Fruit fly (Drosophila melanogaster) whole organism, embryonic: Measurements from ENCODE around the gene CG7565.

ENCODE experiments used
- Ada2b ChIP-seq: fragments of 200-800 bp; sonication (Bioruptor generic); IDR thresholded peaks from 2 replicates; pipeline ENCODE4 v1.3.6; 2022; ENCODE audit warnings: missing biosample characterization, missing genetic modification characterization
- BEAF-32 ChIP-seq: fragments of 200-800 bp; sonication (Bioruptor generic); optimal IDR thresholded peaks from 3 replicates; lab custom pipeline; 2017; ENCODE audit warnings: missing biosample characterization, missing genetic modification characterization, mild to moderate bottlenecking, moderate library complexity, missing genetic modification reagents
- CG10267 ChIP-seq: fragments of 200-800 bp; sonication (Bioruptor generic); optimal IDR thresholded peaks from 2 replicates; lab custom pipeline; 2018; ENCODE audit warnings: missing biosample characterization, mild to moderate bottlenecking, missing genetic modification characterization, moderate library complexity
- CG12071 ChIP-seq: fragments of 200-800 bp; sonication (Bioruptor generic); optimal IDR thresholded peaks from 3 replicates; lab custom pipeline; 2018; ENCODE audit warnings: missing biosample characterization, mild to moderate bottlenecking, missing genetic modification characterization
- CG12104 ChIP-seq: fragments of 200-800 bp; sonication (Bioruptor generic); optimal IDR thresholded peaks from 3 replicates; lab custom pipeline; 2016; ENCODE audit warnings: missing biosample characterization, missing genetic modification characterization
- CG13296 ChIP-seq: fragments of 200-800 bp; sonication (Bioruptor generic); optimal IDR thresholded peaks from 3 replicates; lab custom pipeline; 2018; ENCODE audit warnings: missing biosample characterization, mild to moderate bottlenecking, missing genetic modification characterization
- CG14441 ChIP-seq: fragments of 200-800 bp; sonication (Bioruptor generic); IDR thresholded peaks from 2 replicates; pipeline ENCODE4 v1.3.6; 2022; ENCODE audit warnings: missing biosample characterization, missing genetic modification characterization
- CG14860 ChIP-seq: fragments of 200-800 bp; sonication (Bioruptor generic); IDR thresholded peaks from 3 replicates; pipeline ENCODE4 v1.3.6; 2022; ENCODE audit warnings: missing biosample characterization, missing genetic modification characterization; ENCODE audit not compliant: partially characterized antibody
- CG17361 ChIP-seq: fragments of 200-800 bp; sonication (Bioruptor generic); IDR thresholded peaks from 3 replicates; pipeline ENCODE4 v1.3.6; 2022; ENCODE audit warnings: missing biosample characterization, missing genetic modification characterization
- CG18599 ChIP-seq: fragments of 200-800 bp; sonication (Bioruptor generic); optimal IDR thresholded peaks from 3 replicates; lab custom pipeline; 2017; ENCODE audit warnings: missing biosample characterization, missing genetic modification characterization, mild to moderate bottlenecking, moderate library complexity, missing genetic modification reagents
- CG2116 ChIP-seq: fragments of 200-800 bp; sonication (Bioruptor generic); optimal IDR thresholded peaks from 3 replicates; lab custom pipeline; 2018; ENCODE audit warnings: missing biosample characterization, mild to moderate bottlenecking, missing genetic modification characterization
- CG2202 ChIP-seq: fragments of 200-800 bp; sonication (Bioruptor generic); optimal IDR thresholded peaks from 2 replicates; lab custom pipeline; 2018; ENCODE audit warnings: missing biosample characterization, mild to moderate bottlenecking, missing genetic modification characterization
- CG2678 ChIP-seq: fragments of 200-800 bp; sonication (Bioruptor generic); optimal IDR thresholded peaks from 3 replicates; lab custom pipeline; 2019; ENCODE audit warnings: missing biosample characterization, mild to moderate bottlenecking, missing genetic modification characterization, moderate library complexity
- CG33557 ChIP-seq: fragments of 200-800 bp; sonication (Bioruptor generic); optimal IDR thresholded peaks from 2 replicates; lab custom pipeline; 2019; ENCODE audit warnings: missing biosample characterization, mild to moderate bottlenecking, missing genetic modification characterization, moderate library complexity
- CG5953 ChIP-seq: fragments of 200-800 bp; sonication (Bioruptor generic); IDR thresholded peaks from 2 replicates; pipeline ENCODE4 v1.3.6; 2022; ENCODE audit warnings: missing biosample characterization, missing genetic modification characterization
- CG6254 ChIP-seq: fragments of 200-800 bp; sonication (Bioruptor generic); optimal IDR thresholded peaks from 3 replicates; lab custom pipeline; 2017; ENCODE audit warnings: mild to moderate bottlenecking, missing biosample characterization, missing genetic modification reagents, missing genetic modification characterization
- CG6765 ChIP-seq: fragments of 200-800 bp; sonication (Bioruptor generic); optimal IDR thresholded peaks from 3 replicates; lab custom pipeline; 2017; ENCODE audit warnings: missing biosample characterization, mild to moderate bottlenecking, missing genetic modification characterization
- CG7963 ChIP-seq: fragments of 200-800 bp; sonication (Bioruptor generic); IDR thresholded peaks from 3 replicates; pipeline ENCODE4 v1.3.6; 2022; ENCODE audit warnings: missing biosample characterization, missing genetic modification characterization; ENCODE audit not compliant: partially characterized antibody
- CG8765 ChIP-seq: fragments of 200-800 bp; sonication (Bioruptor generic); IDR thresholded peaks from 2 replicates; pipeline ENCODE4 v1.3.6; 2022; ENCODE audit warnings: missing biosample characterization, missing genetic modification characterization
- CoRest ChIP-seq: fragments of 200-800 bp; sonication (Bioruptor generic); optimal IDR thresholded peaks from 3 replicates; lab custom pipeline; 2018; ENCODE audit warnings: missing biosample characterization, mild to moderate bottlenecking, missing genetic modification characterization, moderate library complexity
- Doc3 ChIP-seq: fragments of 200-800 bp; sonication (Bioruptor generic); IDR thresholded peaks from 3 replicates; pipeline ENCODE4 v1.3.6; 2022; ENCODE audit warnings: missing biosample characterization, missing genetic modification characterization; ENCODE audit not compliant: partially characterized antibody
- Dref ChIP-seq: fragments of 200-800 bp; sonication (Bioruptor generic); IDR thresholded peaks from 2 replicates; pipeline ENCODE4 v1.3.6; 2022; ENCODE audit warnings: missing biosample characterization, missing genetic modification characterization
- Fer1 ChIP-seq: fragments of 200-800 bp; sonication (Bioruptor generic); optimal IDR thresholded peaks from 2 replicates; lab custom pipeline; 2017; ENCODE audit warnings: missing biosample characterization, mild to moderate bottlenecking, missing genetic modification characterization
- HHEX ChIP-seq: fragments of 200-800 bp; sonication (Bioruptor generic); optimal IDR thresholded peaks from 3 replicates; lab custom pipeline; 2017; ENCODE audit warnings: missing biosample characterization, mild to moderate bottlenecking, missing genetic modification characterization, missing genetic modification reagents
- Hsf ChIP-seq: fragments of 200-800 bp; sonication (Bioruptor generic); optimal IDR thresholded peaks from 3 replicates; lab custom pipeline; 2016; ENCODE audit warnings: missing biosample characterization, missing genetic modification characterization
- MESR4 ChIP-seq: fragments of 200-800 bp; sonication (Bioruptor generic); optimal IDR thresholded peaks from 2 replicates; lab custom pipeline; 2018; ENCODE audit warnings: missing biosample characterization, mild to moderate bottlenecking, missing genetic modification characterization, moderate library complexity
- Nf-YA ChIP-seq: fragments of 200-800 bp; sonication (Bioruptor generic); IDR thresholded peaks from 2 replicates; pipeline ENCODE4 v1.3.6; 2022; ENCODE audit warnings: missing biosample characterization, missing genetic modification characterization
- NfI ChIP-seq: fragments of 200-800 bp; sonication (Bioruptor generic); optimal IDR thresholded peaks from 3 replicates; lab custom pipeline; 2018; ENCODE audit warnings: missing biosample characterization, mild to moderate bottlenecking, missing genetic modification characterization, moderate library complexity
- Oli ChIP-seq: fragments of 200-800 bp; sonication (Bioruptor generic); optimal IDR thresholded peaks from 2 replicates; lab custom pipeline; 2018; ENCODE audit warnings: missing biosample characterization, mild to moderate bottlenecking, missing genetic modification characterization, moderate library complexity
- Opbp ChIP-seq: fragments of 200-800 bp; sonication (Bioruptor generic); IDR thresholded peaks from 3 replicates; pipeline ENCODE4 v1.3.6; 2022; ENCODE audit warnings: missing biosample characterization, missing genetic modification characterization; ENCODE audit not compliant: partially characterized antibody
- Rfx ChIP-seq: fragments of 200-800 bp; sonication (Bioruptor generic); IDR thresholded peaks from 2 replicates; pipeline ENCODE4 v1.3.6; 2022; ENCODE audit warnings: missing biosample characterization, missing genetic modification characterization
- cas ChIP-seq: fragments of 200-800 bp; sonication (Bioruptor generic); IDR thresholded peaks from 2 replicates; pipeline ENCODE4 v1.3.6; 2022; ENCODE audit warnings: missing biosample characterization, missing genetic modification characterization
- chm ChIP-seq: fragments of 200-800 bp; sonication (Bioruptor generic); IDR thresholded peaks from 2 replicates; pipeline ENCODE4 v1.3.6; 2022; ENCODE audit warnings: missing biosample characterization, missing genetic modification characterization
- cwo ChIP-seq: fragments of 200-800 bp; sonication (Bioruptor generic); optimal IDR thresholded peaks from 3 replicates; lab custom pipeline; 2017; ENCODE audit warnings: missing biosample characterization, missing genetic modification characterization, mild to moderate bottlenecking, moderate library complexity, missing genetic modification reagents
- gce ChIP-seq: fragments of 200-800 bp; sonication (Bioruptor generic); IDR thresholded peaks from 3 replicates; pipeline ENCODE4 v1.3.6; 2022; ENCODE audit warnings: missing biosample characterization, missing genetic modification characterization
- gem ChIP-seq: fragments of 200-800 bp; sonication (Bioruptor generic); optimal IDR thresholded peaks from 2 replicates; lab custom pipeline; 2019; ENCODE audit warnings: missing biosample characterization, mild to moderate bottlenecking, missing genetic modification characterization, moderate library complexity
- gt ChIP-seq: fragments of 200-800 bp; sonication (Bioruptor generic); IDR thresholded peaks from 2 replicates; pipeline ENCODE4 v1.3.6; 2022; ENCODE audit warnings: missing biosample characterization, missing genetic modification characterization
- jigr1 ChIP-seq: fragments of 200-800 bp; sonication (Bioruptor generic); IDR thresholded peaks from 3 replicates; pipeline ENCODE4 v1.3.6; 2022; ENCODE audit warnings: missing biosample characterization, missing genetic modification characterization
- nerfin-1 ChIP-seq: fragments of 200-800 bp; sonication (Bioruptor generic); optimal IDR thresholded peaks from 3 replicates; lab custom pipeline; 2019; ENCODE audit warnings: missing biosample characterization, mild to moderate bottlenecking, missing genetic modification characterization, moderate library complexity
- nom ChIP-seq: fragments of 200-800 bp; sonication (Bioruptor generic); optimal IDR thresholded peaks from 2 replicates; lab custom pipeline; 2017; ENCODE audit warnings: missing biosample characterization, missing genetic modification characterization, mild to moderate bottlenecking, moderate library complexity, missing genetic modification reagents
- pan ChIP-seq, 4 experiments: fragments of >200 bp in 3 of 4; fragments of 200-800 bp in 1 of 4; sonication (Bioruptor generic) in 1 of 4; optimal IDR thresholded peaks in 3 of 4; IDR thresholded peaks in 1 of 4; 2 replicates each; pipeline versions ENCODE4 v1.3.6 to Lab custom; 2017 to 2022; ENCODE audit warnings: missing biosample characterization in 2 of 4, missing genetic modification characterization in 2 of 4, mixed read lengths in 1 of 4
- pzg ChIP-seq: fragments of 200-800 bp; sonication (Bioruptor generic); optimal IDR thresholded peaks from 3 replicates; lab custom pipeline; 2018; ENCODE audit warnings: missing biosample characterization, mild to moderate bottlenecking, missing genetic modification characterization, moderate library complexity
- repo ChIP-seq: fragments of 200-800 bp; sonication (Bioruptor generic); optimal IDR thresholded peaks from 2 replicates; lab custom pipeline; 2016; ENCODE audit warnings: missing biosample characterization, missing genetic modification characterization
- sima ChIP-seq: fragments of 200-800 bp; sonication (Bioruptor generic); optimal IDR thresholded peaks from 2 replicates; lab custom pipeline; 2016; ENCODE audit warnings: missing biosample characterization, missing genetic modification characterization
- sna ChIP-seq: fragments of 200-800 bp; sonication (Bioruptor generic); IDR thresholded peaks from 2 replicates; pipeline ENCODE4 v1.3.6; 2022; ENCODE audit warnings: missing biosample characterization, missing genetic modification characterization; ENCODE audit not compliant: partially characterized antibody
- sqz ChIP-seq: fragments of 200-800 bp; sonication (Bioruptor generic); optimal IDR thresholded peaks from 3 replicates; lab custom pipeline; 2018; ENCODE audit warnings: missing biosample characterization, mild to moderate bottlenecking, missing genetic modification characterization
- wek ChIP-seq: fragments of 200-800 bp; sonication (Bioruptor generic); optimal IDR thresholded peaks from 3 replicates; lab custom pipeline; 2018; ENCODE audit warnings: missing biosample characterization, mild to moderate bottlenecking, missing genetic modification characterization, moderate library complexity
- z ChIP-seq: fragments of 200-800 bp; sonication (Bioruptor generic); IDR thresholded peaks from 3 replicates; pipeline ENCODE4 v1.3.6; 2022; ENCODE audit warnings: missing biosample characterization, missing genetic modification characterization
- zen2 ChIP-seq: fragments of 200-800 bp; sonication (Bioruptor generic); IDR thresholded peaks from 3 replicates; pipeline ENCODE4 v1.3.6; 2022; ENCODE audit warnings: missing biosample characterization, missing genetic modification characterization; ENCODE audit not compliant: partially characterized antibody

CG7565 gene

DNA sequence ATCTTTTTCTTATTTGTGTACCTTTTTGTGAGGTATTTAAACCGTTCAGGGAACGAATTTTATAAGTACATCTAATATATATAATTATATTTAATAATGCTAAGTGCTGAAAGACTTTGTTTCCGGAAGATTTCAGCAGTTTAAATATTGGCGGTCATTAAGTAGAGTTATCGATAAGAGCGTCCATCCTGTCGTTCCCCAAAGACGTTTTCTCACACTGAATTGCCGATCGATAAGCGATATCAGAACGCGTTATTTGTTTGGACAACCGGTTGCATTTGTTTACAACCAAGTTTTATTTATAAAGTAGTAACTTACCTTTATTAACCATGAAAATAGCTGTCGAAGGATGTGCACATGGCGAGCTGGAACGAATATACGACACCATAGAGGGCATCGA is 30.0 kb upstream of the CG7565 start, which contains the start of gene ldbr (continued):
- TF ChIP-seq CG18599 (GFP tag; lab: Kevin White, UChicago) (no peak), cwo (GFP tag; lab: Kevin White, UChicago) (no peak), chm (GFP tag; lab: Robert Waterston, UW) (no peak), Fer1 (GFP tag; lab: Kevin White, UChicago) (peak; percentile 56), jigr1 (GFP tag; lab: Robert Waterston, UW) (no peak), CG2202 (tag; lab: Kevin White, UChicago) (no peak), CG14441 (GFP tag; lab: Robert Waterston, UW) (no peak), Ada2b (no peak), Dref (peak; percentile 89), repo (GFP tag; lab: Kevin White, UChicago) (no peak), sna (no peak), CG13296 (GFP tag; lab: Kevin White, UChicago) (peak; percentile 14), Hsf (GFP tag; lab: Kevin White, UChicago) (no peak), CG6254 (no peak), cas (GFP tag; lab: Robert Waterston, UW) (no peak), HHEX (GFP tag; lab: Kevin White, UChicago) (no peak), CG33557 (GFP tag; lab: Kevin White, UChicago) (no peak), CG7963 (peak; percentile 56), CG12104 (GFP tag; lab: Kevin White, UChicago) (no peak), wek (GFP tag; lab: Kevin White, UChicago) (no peak), CG8765 (GFP tag; lab: Robert Waterston, UW) (no peak), CG12071 (GFP tag; lab: Kevin White, UChicago) (no peak), gce (no peak), Nf-YA (no peak), BEAF-32 (GFP tag; lab: Kevin White, UChicago) (peak; percentile 38), sqz (no peak), CG6765 (GFP tag; lab: Kevin White, UChicago) (no peak), CG10267 (tag; lab: Kevin White, UChicago) (peak; percentile 94), gem (tag; lab: Kevin White, UChicago) (no peak), Rfx (GFP tag; lab: Robert Waterston, UW) (no peak), sima (GFP tag; lab: Kevin White, UChicago) (no peak), CG2678 (tag; lab: Kevin White, UChicago) (no peak), gt (GFP tag; lab: Robert Waterston, UW) (no peak), pzg (peak; percentile 64), MESR4 (GFP tag; lab: Kevin White, UChicago) (peak; percentile 31), CG14860 (GFP tag; lab: Robert Waterston, UW) (0 out of 3 replicates have a peak, but pooled peaks have one; percentile 33), pan (optimal IDR thresholded peaks at IDR 0.05; lab: Kevin White, UChicago) (no peak), pan (GFP tag; optimal IDR thresholded peaks at IDR 0.05 in 1 of 2, IDR thresholded peaks at IDR 0.05 in 1 of 2) (no peak), CG5953 (no peak), NfI (peak; percentile 31), CoRest (tag; lab: Kevin White, UChicago) (peak; percentile 2), Doc3 (GFP tag; lab: Robert Waterston, UW) (no peak), nom (GFP tag; lab: Kevin White, UChicago) (no peak), CG17361 (no peak), Oli (tag; lab: Kevin White, UChicago) (no peak), Opbp (GFP tag; lab: Robert Waterston, UW) (peak; percentile 45; the same call in 2 of the 3 replicates), zen2 (GFP tag; lab: Robert Waterston, UW) (peak; percentile 30; the same call in 1 of the 3 replicates), CG2116 (GFP tag; lab: Kevin White, UChicago) (peak; percentile 87), z (GFP tag; lab: Robert Waterston, UW) (no peak), nerfin-1 (tag; lab: Kevin White, UChicago) (no peak)
